Worm (Caenorhabditis elegans): ENCODE data around the gene T09B9.4.

DNA sequence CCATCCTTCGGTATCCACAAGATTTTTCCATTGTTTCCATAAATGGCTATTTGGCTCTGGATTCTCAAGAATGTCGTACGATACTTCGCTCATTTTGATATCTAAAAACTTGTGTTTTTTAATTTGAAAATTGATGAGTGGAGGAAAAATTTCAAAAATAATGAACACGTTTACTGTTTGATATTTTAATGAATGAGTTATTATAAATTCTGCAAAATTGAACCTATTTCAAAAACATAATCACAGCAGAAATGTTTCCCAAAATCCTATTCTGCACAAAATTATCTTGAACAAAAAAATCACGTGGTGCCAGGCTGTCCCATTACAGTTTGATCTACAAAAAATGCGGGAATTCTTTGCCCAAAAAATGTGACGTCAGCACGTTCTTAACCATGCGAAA, 20.0 kb upstream of the T09B9.4 start, which contains the start of gene F36G3.2:
- TF ChIP-seq W03F9.2 (tag; optimal IDR thresholded peaks at IDR 0.05) (no peak), him-1 (tag; optimal IDR thresholded peaks at IDR 0.05) (no peak), dao-5 (tag; optimal IDR thresholded peaks at IDR 0.05) (no peak)

Measured in whole organism, L4/young adult.